Worm (Caenorhabditis elegans): ENCODE results near the gene kqt-1.

ce11 chrX:6656770-6657169 is 38.0 kb downstream of the kqt-1 start:
- TF ChIP-seq nhr-11 (tag; optimal IDR thresholded peaks at IDR 0.05) (no peak), K09A11.1 (tag; optimal IDR thresholded peaks at IDR 0.05; ENCODE audit: insufficient read depth) (no peak), pha-4 (tag; optimal IDR thresholded peaks at IDR 0.05) (no peak), elt-4 (tag; optimal IDR thresholded peaks at IDR 0.05) (no peak), pag-3 (tag; optimal IDR thresholded peaks at IDR 0.05; ENCODE audit: borderline replicate concordance) (no peak), npax-4 (tag; optimal IDR thresholded peaks at IDR 0.05) (no peak), ceh-48 (tag; optimal IDR thresholded peaks at IDR 0.05) (no peak), ama-1 (optimal IDR thresholded peaks at IDR 0.05) (no peak), K02D7.2 (tag; optimal IDR thresholded peaks at IDR 0.05) (no peak)
